Worm (Caenorhabditis elegans): ENCODE results near the gene srz-31.

The srz-31 gene

ce11 chrIV:14103054-14103453, 34.1 kb upstream of the srz-31 start, which contains the start of gene F52B11.5 (continued):
- TF ChIP-seq ceh-40 (GFP tag; IDR thresholded peaks at IDR 0.05) (no peak), Y67H2A.10 (GFP tag; conservative IDR thresholded peaks at IDR 0.05) (no peak), snpc-3.4 (tag; optimal IDR thresholded peaks at IDR 0.05) (no peak), mxl-1 (tag; optimal IDR thresholded peaks at IDR 0.05) (no peak), B0035.1 (tag; optimal IDR thresholded peaks at IDR 0.05) (no peak), ztf-25 (GFP tag; IDR thresholded peaks at IDR 0.05) (no peak), bed-2 (GFP tag; IDR thresholded peaks at IDR 0.05) (no peak), nfya-1 (tag; optimal IDR thresholded peaks at IDR 0.05; ENCODE audit: borderline replicate concordance, insufficient read depth) (no peak), mcd-1 (GFP tag; IDR thresholded peaks at IDR 0.05) (peak; percentile 19; the same call in 1 of the 2 replicates), unc-130 (GFP tag; optimal IDR thresholded peaks at IDR 0.05) (no peak), ztf-26 (tag; optimal IDR thresholded peaks at IDR 0.05) (no peak), F55B11.4 (tag; optimal IDR thresholded peaks at IDR 0.05; ENCODE audit: borderline replicate concordance, insufficient read depth) (no peak)

ce11 chrIV:14104745-14105144, 32.4 kb upstream of the srz-31 start:
- TF ChIP-seq aptf-3 (GFP tag; IDR thresholded peaks at IDR 0.05) (no peak), cebp-1 (GFP tag; IDR thresholded peaks at IDR 0.05) (no peak), cebp-1 (tag; optimal IDR thresholded peaks at IDR 0.05) (no peak), D2030.7 (GFP tag; IDR thresholded peaks at IDR 0.05) (no peak), Y79H2A.3 (GFP tag; conservative IDR thresholded peaks at IDR 0.05) (no peak), snpc-3.4 (tag; optimal IDR thresholded peaks at IDR 0.05) (no peak), ceh-91 (GFP tag; IDR thresholded peaks at IDR 0.05) (no peak), F57C9.4 (tag; optimal IDR thresholded peaks at IDR 0.05) (no peak), F57A8.1 (GFP tag; optimal IDR thresholded peaks at IDR 0.05) (no peak), ceh-100 (GFP tag; IDR thresholded peaks at IDR 0.05) (no peak), attf-6 (GFP tag; IDR thresholded peaks at IDR 0.05) (no peak), hsf-1 (GFP tag; IDR thresholded peaks at IDR 0.05) (no peak), gei-17 (GFP tag; optimal IDR thresholded peaks at IDR 0.05) (no peak), nhr-80 (tag; optimal IDR thresholded peaks at IDR 0.05) (no peak), lsy-27 (tag; optimal IDR thresholded peaks at IDR 0.05; ENCODE audit: borderline replicate concordance, insufficient read depth) (no peak), Y95B8A.8 (GFP tag; IDR thresholded peaks at IDR 0.05) (no peak), chd-7 (tag; optimal IDR thresholded peaks at IDR 0.05) (no peak), C17E4.6 (GFP tag; IDR thresholded peaks at IDR 0.05) (no peak), atf-7 (tag; optimal IDR thresholded peaks at IDR 0.05) (no peak)

ce11 chrIV:14106274-14106673, 30.9 kb upstream of the srz-31 start, which contains the start of gene ins-34:
TSS of gene ins-34 (plus strand) at chrIV:14106574.
- TF ChIP-seq ceh-100 (GFP tag; IDR thresholded peaks at IDR 0.05) (no peak), Y95B8A.8 (GFP tag; IDR thresholded peaks at IDR 0.05) (no peak), ztf-18 (tag; optimal IDR thresholded peaks at IDR 0.05) (no peak), lin-26 (GFP tag; IDR thresholded peaks at IDR 0.05) (no peak), C06A6.2 (GFP tag; conservative IDR thresholded peaks at IDR 0.05) (no peak), ZK185.1 (tag; optimal IDR thresholded peaks at IDR 0.05; ENCODE audit: poor library complexity, severe bottlenecking) (no peak), ama-1 (optimal IDR thresholded peaks at IDR 0.05) (no peak), ama-1 (GFP tag; optimal IDR thresholded peaks at IDR 0.05) (no peak), madf-8 (GFP tag; conservative IDR thresholded peaks at IDR 0.05) (no peak), F39B2.1 (GFP tag; IDR thresholded peaks at IDR 0.05) (no peak), cebp-2 (GFP tag; IDR thresholded peaks at IDR 0.05) (no peak), ceh-91 (GFP tag; IDR thresholded peaks at IDR 0.05) (no peak), attf-5 (GFP tag; optimal IDR thresholded peaks at IDR 0.05) (no peak), somi-1 (GFP tag; optimal IDR thresholded peaks at IDR 0.05) (no peak), zfh-2 (GFP tag; conservative IDR thresholded peaks at IDR 0.05) (no peak)

Data from whole organism, young adult.